Fruit fly (Drosophila melanogaster): ENCODE measurements around the gene Zw10.
A peak's percentile ranks its signal among the peaks of the same experiment; 100 is the strongest.

Zw10 gene

DNA sequence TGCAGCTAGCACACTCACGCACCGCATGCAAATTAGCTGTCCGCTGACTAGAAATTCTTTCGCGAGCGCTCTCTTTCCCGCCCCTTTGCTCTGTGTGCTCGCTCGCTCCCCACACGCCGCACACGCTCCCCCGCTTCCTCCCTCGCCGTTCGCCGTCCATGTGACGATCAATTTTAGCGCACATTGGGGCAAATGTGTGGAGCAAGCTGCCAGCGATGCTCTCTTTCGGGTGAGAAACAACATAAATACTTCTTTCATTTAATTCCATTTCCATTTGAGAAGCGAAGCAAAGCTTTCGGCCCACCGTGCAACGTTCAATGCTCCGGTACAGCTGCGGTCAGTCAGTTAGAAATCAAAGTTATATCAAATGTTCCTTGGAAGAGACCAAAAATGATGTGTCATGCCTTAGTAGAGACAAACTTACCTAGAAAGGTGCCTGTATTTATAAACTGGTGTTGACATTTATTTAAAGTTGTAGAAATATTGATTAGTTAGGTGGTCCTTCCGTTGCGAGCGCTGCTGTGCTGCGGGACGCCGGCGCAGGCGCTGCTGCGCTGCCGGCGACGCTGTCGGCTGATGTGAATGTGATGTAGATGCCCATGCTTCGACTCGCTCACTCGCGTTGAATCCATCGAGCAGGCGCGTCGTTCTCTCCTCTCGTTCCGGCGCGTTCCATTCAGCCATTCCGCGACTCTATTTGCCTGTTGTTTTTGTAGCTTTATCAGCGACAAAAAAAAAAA, 42.2 kb downstream of the Zw10 start (continued):
- TF ChIP-seq fd3F (GFP tag; optimal IDR thresholded peaks at IDR 0.05) (peak; percentile 93), CG9797 (GFP tag; optimal IDR thresholded peaks at IDR 0.05) (peak; percentile 32), salm (tag; optimal IDR thresholded peaks at IDR 0.05) (peak; percentile 96), CG11085 (GFP tag; IDR thresholded peaks at IDR 0.05) (peak; percentile 82), CG7745 (tag; optimal IDR thresholded peaks at IDR 0.05) (peak; percentile 71), tna (GFP tag; IDR thresholded peaks at IDR 0.05; ENCODE audit: partially characterized antibody) (peak; percentile 34; the same call in 1 of the 2 replicates), ERR (GFP tag; optimal IDR thresholded peaks at IDR 0.05) (peak; percentile 95), CG6683 (GFP tag; optimal IDR thresholded peaks at IDR 0.05) (peak; percentile 93), ttk (GFP tag; IDR thresholded peaks at IDR 0.05) (peak; percentile 92), CG2116 (GFP tag; optimal IDR thresholded peaks at IDR 0.05) (peak; percentile 82), knrl (GFP tag; IDR thresholded peaks at IDR 0.05; ENCODE audit: partially characterized antibody) (peak; percentile 45; the same call in 2 of the 3 replicates), CG15601 (tag; optimal IDR thresholded peaks at IDR 0.05) (peak; percentile 97), sob (GFP tag; IDR thresholded peaks at IDR 0.05) (peak; percentile 97), gcm (GFP tag; optimal IDR thresholded peaks at IDR 0.05) (peak; percentile 97), CG13287 (GFP tag; IDR thresholded peaks at IDR 0.05; ENCODE audit: partially characterized antibody) (peak; percentile 39), CG11398 (GFP tag; optimal IDR thresholded peaks at IDR 0.05) (peak; percentile 95), tgo (GFP tag; IDR thresholded peaks at IDR 0.05) (peak; percentile 96), ATbp (GFP tag; optimal IDR thresholded peaks at IDR 0.05) (peak; percentile 98), D19A (tag; optimal IDR thresholded peaks at IDR 0.05) (peak; percentile 93), CG7839 (tag; optimal IDR thresholded peaks at IDR 0.05) (peak; percentile 98), odd (GFP tag; optimal IDR thresholded peaks at IDR 0.05) (peak; percentile 98), PHDP (tag; optimal IDR thresholded peaks at IDR 0.05) (peak; percentile 98), Nf-YA (GFP tag; IDR thresholded peaks at IDR 0.05) (peak; percentile 85), sima (GFP tag; optimal IDR thresholded peaks at IDR 0.05) (peak; percentile 79), C15 (GFP tag; IDR thresholded peaks at IDR 0.05) (peak; percentile 85; the same call in 1 of the 3 replicates), CG8924 (tag; optimal IDR thresholded peaks at IDR 0.05) (peak; percentile 98), hb (GFP tag; IDR thresholded peaks at IDR 0.05; ENCODE audit: partially characterized antibody) (peak; percentile 60; the same call in 1 of the 3 replicates), phol (tag; optimal IDR thresholded peaks at IDR 0.05) (peak; percentile 93), Hand (GFP tag; optimal IDR thresholded peaks at IDR 0.05) (peak; percentile 98), CG30431 (GFP tag; optimal IDR thresholded peaks at IDR 0.05) (peak; percentile 93), croc (GFP tag; conservative IDR thresholded peaks at IDR 0.05) (peak; percentile 94), CG31441 (GFP tag; IDR thresholded peaks at IDR 0.05) (peak; percentile 97), nau (GFP tag; optimal IDR thresholded peaks at IDR 0.05) (peak; percentile 96), trh (GFP tag; optimal IDR thresholded peaks at IDR 0.05) (peak; percentile 87), CG18764 (GFP tag; optimal IDR thresholded peaks at IDR 0.05) (peak; percentile 91), grau (tag; optimal IDR thresholded peaks at IDR 0.05) (peak; percentile 97), zf30C (GFP tag; optimal IDR thresholded peaks at IDR 0.05) (peak; percentile 25), CG14710 (tag; optimal IDR thresholded peaks at IDR 0.05) (peak; percentile 91), CG6765 (GFP tag; optimal IDR thresholded peaks at IDR 0.05) (peak; percentile 94), CG13296 (GFP tag; optimal IDR thresholded peaks at IDR 0.05) (peak; percentile 96), CG33213 (GFP tag; optimal IDR thresholded peaks at IDR 0.05) (peak; percentile 90), CG11247 (GFP tag; IDR thresholded peaks at IDR 0.05) (peak; percentile 92), her (GFP tag; optimal IDR thresholded peaks at IDR 0.05) (peak; percentile 96), psq (GFP tag; optimal IDR thresholded peaks at IDR 0.05) (peak; percentile 79), Neu2 (GFP tag; optimal IDR thresholded peaks at IDR 0.05; ENCODE audit: borderline replicate concordance) (peak; percentile 82), CG4730 (GFP tag; IDR thresholded peaks at IDR 0.05) (peak; percentile 91), CG4404 (GFP tag; IDR thresholded peaks at IDR 0.05) (peak; percentile 92), CG12299 (tag; optimal IDR thresholded peaks at IDR 0.05) (peak; percentile 95)
